Worm (Caenorhabditis elegans) whole organism, late embryonic: Measurements from ENCODE around the gene fbxa-202.
A peak's percentile ranks its signal among the peaks of the same experiment; 100 is the strongest.

Source experiments
- C08G9.2 ChIP-seq: sonication (generic microtip); optimal IDR thresholded peaks from 2 replicates; lab custom pipeline; 2016; ENCODE audit warnings: mild to moderate bottlenecking, missing genetic modification characterization, moderate library complexity, missing compliant biosample characterization
- F13H6.1 ChIP-seq: sonication (generic microtip); optimal IDR thresholded peaks from 2 replicates; lab custom pipeline; 2016; ENCODE audit warnings: missing genetic modification characterization, missing compliant biosample characterization
- Y22D7AL.16 ChIP-seq: sonication (generic microtip); optimal IDR thresholded peaks from 2 replicates; lab custom pipeline; 2016; ENCODE audit warnings: missing genetic modification characterization, missing compliant biosample characterization
- ama-1 ChIP-seq: fragments of 150-350 bp; optimal IDR thresholded peaks from 2 replicates; lab custom pipeline; 2014
- ceh-14 ChIP-seq: sonication (generic microtip); optimal IDR thresholded peaks from 2 replicates; lab custom pipeline; 2016; ENCODE audit warnings: missing genotype, missing genetic modification characterization, missing compliant biosample characterization
- ceh-30 ChIP-seq: fragments of 150-350 bp; optimal IDR thresholded peaks from 2 replicates; lab custom pipeline; 2014; ENCODE audit warnings: missing biosample characterization, missing genetic modification characterization
- ceh-31 ChIP-seq: sonication (generic microtip); optimal IDR thresholded peaks from 2 replicates; lab custom pipeline; 2016; ENCODE audit warnings: missing genetic modification characterization, missing compliant biosample characterization
- ceh-9 ChIP-seq: sonication (generic microtip); optimal IDR thresholded peaks from 2 replicates; lab custom pipeline; 2016; ENCODE audit warnings: mild to moderate bottlenecking, missing genetic modification characterization, inconsistent platforms, missing compliant biosample characterization
- dmd-4 ChIP-seq: sonication (generic microtip); optimal IDR thresholded peaks from 2 replicates; lab custom pipeline; 2016; ENCODE audit warnings: borderline replicate concordance, missing genetic modification characterization, missing compliant biosample characterization
- ets-4 ChIP-seq: sonication (generic microtip); optimal IDR thresholded peaks from 2 replicates; lab custom pipeline; 2016; ENCODE audit warnings: missing genetic modification characterization, missing compliant biosample characterization
- fkh-10 ChIP-seq: fragments of 150-350 bp; optimal IDR thresholded peaks from 2 replicates; lab custom pipeline; 2014; ENCODE audit warnings: missing biosample characterization, missing genetic modification reagents, missing genetic modification characterization
- hlh-13 ChIP-seq: fragments of 200-800 bp; sonication (Bioruptor generic); optimal IDR thresholded peaks from 2 replicates; lab custom pipeline; 2018; ENCODE audit warnings: mild to moderate bottlenecking, missing genetic modification characterization, missing compliant biosample characterization
- hlh-30 ChIP-seq: sonication (generic microtip); optimal IDR thresholded peaks from 2 replicates; lab custom pipeline; 2017; ENCODE audit warnings: antibody characterized with exemption, missing genetic modification characterization, missing compliant biosample characterization; ENCODE audit not compliant: insufficient read depth
- hlh-6 ChIP-seq: sonication (generic microtip); optimal IDR thresholded peaks from 2 replicates; lab custom pipeline; 2016; ENCODE audit warnings: missing genotype, missing genetic modification characterization, missing compliant biosample characterization
- lim-6 ChIP-seq: sonication (generic microtip); optimal IDR thresholded peaks from 2 replicates; lab custom pipeline; 2016; ENCODE audit warnings: missing genetic modification characterization, missing compliant biosample characterization
- mec-3 ChIP-seq: sonication (generic microtip); optimal IDR thresholded peaks from 2 replicates; lab custom pipeline; 2016; ENCODE audit warnings: borderline replicate concordance, missing genetic modification characterization, missing compliant biosample characterization
- nfya-1 ChIP-seq: sonication (generic microtip); optimal IDR thresholded peaks from 2 replicates; lab custom pipeline; 2017; ENCODE audit warnings: missing genetic modification characterization, mild to moderate bottlenecking, missing compliant biosample characterization, antibody characterized with exemption, moderate library complexity
- pag-3 ChIP-seq: sonication (generic microtip); optimal IDR thresholded peaks from 2 replicates; lab custom pipeline; 2016; ENCODE audit warnings: missing compliant biosample characterization, missing genetic modification characterization, borderline replicate concordance
- pax-1 ChIP-seq: fragments of 150-350 bp; optimal IDR thresholded peaks from 2 replicates; lab custom pipeline; 2014; ENCODE audit warnings: missing biosample characterization, missing genetic modification characterization
- pha-2 ChIP-seq: sonication (generic microtip); optimal IDR thresholded peaks from 2 replicates; lab custom pipeline; 2017; ENCODE audit warnings: mild to moderate bottlenecking, missing genetic modification characterization, missing compliant biosample characterization
- ref-2 ChIP-seq: sonication (generic microtip); optimal IDR thresholded peaks from 2 replicates; lab custom pipeline; 2016; ENCODE audit warnings: missing genetic modification characterization, missing compliant biosample characterization
- rnt-1 ChIP-seq: sonication (generic microtip); optimal IDR thresholded peaks from 2 replicates; lab custom pipeline; 2016; ENCODE audit warnings: missing genetic modification characterization, missing compliant biosample characterization
- sdc-2 ChIP-seq: sonication (generic microtip); optimal IDR thresholded peaks from 2 replicates; lab custom pipeline; 2016; ENCODE audit warnings: missing genotype, missing genetic modification characterization, missing compliant biosample characterization
- sox-2 ChIP-seq: fragments of 200-800 bp; sonication (Bioruptor generic); IDR thresholded peaks from 2 replicates; pipeline ENCODE4 v1.3.6; 2022; ENCODE audit warnings: missing genetic modification reagents, missing genetic modification characterization, missing compliant biosample characterization
- sox-4 ChIP-seq: sonication (generic microtip); optimal IDR thresholded peaks from 2 replicates; lab custom pipeline; 2017; ENCODE audit warnings: mild to moderate bottlenecking, missing genetic modification characterization, inconsistent platforms, missing compliant biosample characterization
- syd-9 ChIP-seq: sonication (generic microtip); optimal IDR thresholded peaks from 2 replicates; lab custom pipeline; 2016; ENCODE audit warnings: mild to moderate bottlenecking, missing genetic modification characterization, moderate library complexity, missing compliant biosample characterization
- tbx-2 ChIP-seq: sonication (generic microtip); optimal IDR thresholded peaks from 2 replicates; lab custom pipeline; 2016; ENCODE audit warnings: missing genetic modification characterization, missing compliant biosample characterization
- ttx-3 ChIP-seq: sonication (generic microtip); optimal IDR thresholded peaks from 2 replicates; lab custom pipeline; 2016; ENCODE audit warnings: missing genetic modification reagents, missing genetic modification characterization, missing compliant biosample characterization
- unc-3 ChIP-seq, 2 experiments: fragments of 200-800 bp in 1 of 2; sonication (Bioruptor generic) in 1 of 2; sonication (generic microtip) in 1 of 2; conservative IDR thresholded peaks in 1 of 2; optimal IDR thresholded peaks in 1 of 2; 2 replicates each; pipeline versions ENCODE4 v1.3.6 to Lab custom; 2016 to 2022; ENCODE audit warnings: missing compliant biosample characterization in 2 of 2, missing genetic modification characterization in 2 of 2, missing genetic modification reagents in 1 of 2
- unc-86 ChIP-seq: sonication (generic microtip); optimal IDR thresholded peaks from 2 replicates; lab custom pipeline; 2016; ENCODE audit warnings: missing genetic modification characterization, missing compliant biosample characterization

The fbxa-202 gene

ce11 chrV:6349597-6349996 lies 22.5 kb downstream of the fbxa-202 start:
- TF ChIP-seq tbx-2 (no peak), ama-1 (lab: Kevin White, UChicago) (no peak), lim-6 (tag; lab: Kevin White, UChicago) (no peak), F13H6.1 (tag; lab: Kevin White, UChicago) (no peak), pha-2 (tag; lab: Kevin White, UChicago) (no peak), sox-4 (tag; lab: Kevin White, UChicago) (no peak), C08G9.2 (tag; lab: Kevin White, UChicago) (no peak), ttx-3 (no peak), hlh-6 (tag; lab: Kevin White, UChicago) (no peak), Y22D7AL.16 (tag; lab: Kevin White, UChicago) (no peak), ceh-30 (tag; lab: Kevin White, UChicago) (no peak), unc-3 (GFP tag; conservative IDR thresholded peaks at IDR 0.05; lab: Robert Waterston, UW) (no peak), unc-3 (tag; optimal IDR thresholded peaks at IDR 0.05; lab: Kevin White, UChicago) (no peak)

- TF ChIP-seq ceh-9 (no peak), syd-9 (tag; lab: Kevin White, UChicago) (no peak), sox-2 (no peak), C08G9.2 (tag; lab: Kevin White, UChicago) (no peak)
Measured at ce11 chrV:6350109-6350508, 23.0 kb downstream of the fbxa-202 start.

ce11 chrV:6351122-6351521 lies 24.0 kb downstream of the fbxa-202 start:
- TF ChIP-seq ref-2 (tag; lab: Kevin White, UChicago): no peak
- TF ChIP-seq F13H6.1 (tag; lab: Kevin White, UChicago): peak; percentile 94
- TF ChIP-seq ceh-31 (tag; lab: Kevin White, UChicago): peak; percentile 42

ce11 chrV:6352350-6352749 lies 25.3 kb downstream of the fbxa-202 start:
- TF ChIP-seq mec-3 (tag; lab: Kevin White, UChicago) (no peak), rnt-1 (tag; lab: Kevin White, UChicago) (peak; percentile 55), ama-1 (lab: Kevin White, UChicago) (no peak), pax-1 (no peak), unc-86 (no peak), C08G9.2 (tag; lab: Kevin White, UChicago) (no peak), ref-2 (tag; lab: Kevin White, UChicago) (peak; percentile 17), sox-2 (no peak), hlh-30 (tag; lab: Kevin White, UChicago) (no peak), F13H6.1 (tag; lab: Kevin White, UChicago) (peak; percentile 6)

ce11 chrV:6353182-6353780 lies 26.2 kb downstream of the fbxa-202 start:
- no peak for TF ChIP-seq sdc-2
- peak; percentile 20 for TF ChIP-seq ceh-31 (tag; lab: Kevin White, UChicago)
- peak; percentile 60 for TF ChIP-seq F13H6.1 (tag; lab: Kevin White, UChicago)

- TF ChIP-seq fkh-10: no peak
- no peak for TF ChIP-seq hlh-13 (GFP tag; lab: Kevin White, UChicago)
- TF ChIP-seq pag-3 (tag; lab: Kevin White, UChicago): no peak
- TF ChIP-seq pha-2 (tag; lab: Kevin White, UChicago): no peak
- peak; percentile 4 for TF ChIP-seq dmd-4 (tag; lab: Kevin White, UChicago)
- no peak for TF ChIP-seq ceh-14
- no peak for TF ChIP-seq nfya-1 (tag; lab: Kevin White, UChicago)
- no peak for TF ChIP-seq ets-4
- no peak for TF ChIP-seq ceh-30 (tag; lab: Kevin White, UChicago)
- peak; percentile 78 for TF ChIP-seq F13H6.1 (tag; lab: Kevin White, UChicago)
- TF ChIP-seq ref-2 (tag; lab: Kevin White, UChicago): peak; percentile 75
- TF ChIP-seq, all 69 proteins: peak for 3
Measured at ce11 chrV:6354202-6354601, 27.1 kb downstream of the fbxa-202 start.
